Worm (Caenorhabditis elegans): ENCODE data around the gene C17H11.6.

Gene C17H11.6

ce11 chrX:8139146-8139545, 64.4 kb downstream of the C17H11.6 start, which contains the start of gene C02B8.3:
Gene C02B8.3, plus strand, starts transcription at chrX:8139446.
- TF ChIP-seq elt-3 (tag; optimal IDR thresholded peaks at IDR 0.05) (no peak), ztf-4 (tag; optimal IDR thresholded peaks at IDR 0.05) (no peak), crh-2 (tag; optimal IDR thresholded peaks at IDR 0.05) (no peak)

- TF ChIP-seq ceh-82 (tag; optimal IDR thresholded peaks at IDR 0.05): no peak
- TF ChIP-seq unc-62 (GFP tag; optimal IDR thresholded peaks at IDR 0.05): no peak
- no peak for TF ChIP-seq elt-1 (tag; optimal IDR thresholded peaks at IDR 0.05)
- no peak for TF ChIP-seq ztf-1 (GFP tag; conservative IDR thresholded peaks at IDR 0.05)
- TF ChIP-seq ztf-4 (tag; optimal IDR thresholded peaks at IDR 0.05): no peak
- no peak for TF ChIP-seq sem-4 (tag; optimal IDR thresholded peaks at IDR 0.05)
- TF ChIP-seq nhr-12 (tag; optimal IDR thresholded peaks at IDR 0.05): no peak
- TF ChIP-seq nhr-23 (tag; optimal IDR thresholded peaks at IDR 0.05): no peak
- TF ChIP-seq fos-1 (tag; optimal IDR thresholded peaks at IDR 0.05): no peak
- TF ChIP-seq aly-2 (tag; optimal IDR thresholded peaks at IDR 0.05): no peak
- TF ChIP-seq blmp-1 (tag; optimal IDR thresholded peaks at IDR 0.05; ENCODE audit: insufficient read depth): no peak
- no peak for TF ChIP-seq sma-9 (GFP tag; optimal IDR thresholded peaks at IDR 0.05)
- TF ChIP-seq sma-9 (tag; optimal IDR thresholded peaks at IDR 0.05): no peak
- no peak for TF ChIP-seq ztf-11 (tag; optimal IDR thresholded peaks at IDR 0.05)
- no peak for TF ChIP-seq ceh-16 (tag; optimal IDR thresholded peaks at IDR 0.05)
- no peak for TF ChIP-seq zag-1 (tag; optimal IDR thresholded peaks at IDR 0.05)
- no peak for TF ChIP-seq nhr-6 (tag; optimal IDR thresholded peaks at IDR 0.05)
- no peak for TF ChIP-seq mab-5 (tag; optimal IDR thresholded peaks at IDR 0.05)
- TF ChIP-seq nhr-25 (tag; optimal IDR thresholded peaks at IDR 0.05): no peak
- no peak for TF ChIP-seq lin-13 (GFP tag; optimal IDR thresholded peaks at IDR 0.05)
These were observed 65.8 kb downstream of the C17H11.6 start, which contains the start of gene C02B8.7 for ce11 chrX:8137779-8138178. Gene C02B8.7, minus strand, starts transcription at chrX:8137879.

ce11 chrX:8136276-8136891, 67.2 kb downstream of the C17H11.6 start, which contains the start of gene C02B8.6:
Gene C02B8.6, minus strand, starts transcription at chrX:8136326.
- TF ChIP-seq nhr-129 (tag; optimal IDR thresholded peaks at IDR 0.05): peak; percentile 82
- TF ChIP-seq lin-13 (GFP tag; optimal IDR thresholded peaks at IDR 0.05): peak; percentile 44
- peak; percentile 86 for TF ChIP-seq fos-1 (tag; optimal IDR thresholded peaks at IDR 0.05)
- no peak for TF ChIP-seq nhr-12 (tag; optimal IDR thresholded peaks at IDR 0.05)
- no peak for TF ChIP-seq sma-9 (GFP tag; optimal IDR thresholded peaks at IDR 0.05)
- TF ChIP-seq sma-9 (tag; optimal IDR thresholded peaks at IDR 0.05): no peak
- peak; percentile 59 for TF ChIP-seq C34F6.9 (tag; optimal IDR thresholded peaks at IDR 0.05)
- TF ChIP-seq crh-2 (tag; optimal IDR thresholded peaks at IDR 0.05): peak; percentile 51
- peak; percentile 39 for TF ChIP-seq F13H6.1 (tag; optimal IDR thresholded peaks at IDR 0.05)
- TF ChIP-seq unc-55 (GFP tag; optimal IDR thresholded peaks at IDR 0.05): peak; percentile 70

All from whole organism, L2 larva.